Worm (Caenorhabditis elegans) whole organism, mixed stage, embryonic: ENCODE data around the gene pst-1.

Source experiments
- M03D4.4 ChIP-seq: sonication (generic microtip); optimal IDR thresholded peaks from 2 replicates; lab custom pipeline; 2017; ENCODE audit warnings: mild to moderate bottlenecking, missing genetic modification characterization, missing compliant biosample characterization
- bed-3 ChIP-seq: fragments of 200-800 bp; sonication (Bioruptor generic); optimal IDR thresholded peaks from 3 replicates; lab custom pipeline; 2018; ENCODE audit warnings: mild to moderate bottlenecking, missing genetic modification characterization, moderate library complexity, missing compliant biosample characterization
- blmp-1 ChIP-seq: fragments of 150-350 bp; optimal IDR thresholded peaks from 2 replicates; lab custom pipeline; 2014; ENCODE audit warnings: missing biosample characterization, missing genetic modification characterization
- ceh-39 ChIP-seq: fragments of 150-350 bp; optimal IDR thresholded peaks from 2 replicates; lab custom pipeline; 2014; ENCODE audit warnings: missing biosample characterization, missing genetic modification characterization
- ceh-43 ChIP-seq: fragments of 200-800 bp; sonication (Bioruptor generic); optimal IDR thresholded peaks from 2 replicates; lab custom pipeline; 2018; ENCODE audit warnings: mild to moderate bottlenecking, missing genetic modification characterization, moderate library complexity, missing compliant biosample characterization
- ceh-83 ChIP-seq: fragments of 200-800 bp; sonication (Bioruptor generic); optimal IDR thresholded peaks from 2 replicates; lab custom pipeline; 2018; ENCODE audit warnings: mild to moderate bottlenecking, missing genetic modification characterization, missing compliant biosample characterization
- ces-1 ChIP-seq: fragments of 150-350 bp; optimal IDR thresholded peaks from 2 replicates; lab custom pipeline; 2014; ENCODE audit warnings: missing biosample characterization, missing genetic modification reagents, missing genetic modification characterization
- cnd-1 ChIP-seq: fragments of 200-800 bp; sonication (Bioruptor generic); optimal IDR thresholded peaks from 2 replicates; lab custom pipeline; 2018; ENCODE audit warnings: mild to moderate bottlenecking, missing genetic modification characterization, missing compliant biosample characterization
- drap-1 ChIP-seq: fragments of 200-800 bp; sonication (Bioruptor generic); optimal IDR thresholded peaks from 3 replicates; lab custom pipeline; 2018; ENCODE audit warnings: mild to moderate bottlenecking, missing genetic modification characterization, missing compliant biosample characterization
- elt-1 ChIP-seq: sonication (generic microtip); optimal IDR thresholded peaks from 2 replicates; lab custom pipeline; 2017; ENCODE audit warnings: missing genetic modification characterization, mild to moderate bottlenecking, missing compliant biosample characterization, antibody characterized with exemption, moderate library complexity, borderline replicate concordance; ENCODE audit not compliant: insufficient read depth
- elt-3 ChIP-seq: fragments of 150-350 bp; optimal IDR thresholded peaks from 2 replicates; lab custom pipeline; 2014; ENCODE audit warnings: missing biosample characterization, missing genetic modification characterization
- flh-1 ChIP-seq: fragments of 200-800 bp; sonication (Bioruptor generic); optimal IDR thresholded peaks from 2 replicates; lab custom pipeline; 2018; ENCODE audit warnings: mild to moderate bottlenecking, missing genetic modification characterization, moderate library complexity, missing compliant biosample characterization
- ham-2 ChIP-seq: fragments of 200-800 bp; sonication (Bioruptor generic); optimal IDR thresholded peaks from 2 replicates; lab custom pipeline; 2018; ENCODE audit warnings: mild to moderate bottlenecking, missing genetic modification characterization, missing compliant biosample characterization
- hlh-1 ChIP-seq: fragments of 150-350 bp; optimal IDR thresholded peaks from 2 replicates; lab custom pipeline; 2014; ENCODE audit warnings: missing biosample characterization, missing genetic modification reagents, missing genetic modification characterization
- lin-13 ChIP-seq: fragments of 150-350 bp; optimal IDR thresholded peaks from 2 replicates; lab custom pipeline; 2014; ENCODE audit warnings: missing biosample characterization, missing genetic modification characterization
- lsy-2 ChIP-seq: fragments of 150-350 bp; optimal IDR thresholded peaks from 2 replicates; lab custom pipeline; 2014; ENCODE audit warnings: missing biosample characterization, missing genetic modification characterization
- mep-1 ChIP-seq: fragments of 150-350 bp; optimal IDR thresholded peaks from 2 replicates; lab custom pipeline; 2017; ENCODE audit warnings: missing biosample characterization, missing genetic modification reagents, missing genetic modification characterization, inconsistent platforms
- nhr-12 ChIP-seq: fragments of 150-350 bp; optimal IDR thresholded peaks from 2 replicates; lab custom pipeline; 2014; ENCODE audit warnings: missing biosample characterization, missing genetic modification characterization
- nhr-2 ChIP-seq: fragments of 150-350 bp; optimal IDR thresholded peaks from 2 replicates; lab custom pipeline; 2014; ENCODE audit warnings: missing biosample characterization, missing genetic modification characterization
- nhr-237 ChIP-seq: fragments of 150-350 bp; optimal IDR thresholded peaks from 2 replicates; lab custom pipeline; 2014; ENCODE audit warnings: missing biosample characterization, missing genetic modification characterization
- nhr-28 ChIP-seq: fragments of 150-350 bp; optimal IDR thresholded peaks from 2 replicates; lab custom pipeline; 2014; ENCODE audit warnings: missing biosample characterization, missing genetic modification characterization
- nhr-76 ChIP-seq: sonication (generic microtip); optimal IDR thresholded peaks from 2 replicates; lab custom pipeline; 2017; ENCODE audit warnings: missing biosample characterization, missing genetic modification characterization
- pha-4 ChIP-seq: fragments of 150-350 bp; optimal IDR thresholded peaks from 2 replicates; lab custom pipeline; 2018; ENCODE audit warnings: missing biosample characterization, missing genetic modification reagents, missing genetic modification characterization
- snpc-4 ChIP-seq: fragments of 150-350 bp; optimal IDR thresholded peaks from 2 replicates; lab custom pipeline; 2014; ENCODE audit warnings: missing biosample characterization, missing genetic modification characterization
- sptf-1 ChIP-seq: sonication (generic microtip); optimal IDR thresholded peaks from 2 replicates; lab custom pipeline; 2017; ENCODE audit warnings: mild to moderate bottlenecking, missing genetic modification characterization, moderate library complexity, missing compliant biosample characterization
- tbx-8 ChIP-seq: fragments of 200-800 bp; sonication (Bioruptor generic); optimal IDR thresholded peaks from 2 replicates; lab custom pipeline; 2018; ENCODE audit warnings: mild to moderate bottlenecking, missing genetic modification characterization, moderate library complexity, missing compliant biosample characterization
- unc-120 ChIP-seq: sonication (generic microtip); optimal IDR thresholded peaks from 2 replicates; lab custom pipeline; 2017; ENCODE audit warnings: missing genetic modification characterization, missing compliant biosample characterization; ENCODE audit not compliant: poor library complexity, severe bottlenecking
- unc-39 ChIP-seq: fragments of 150-350 bp; optimal IDR thresholded peaks from 2 replicates; lab custom pipeline; 2014; ENCODE audit warnings: missing biosample characterization, missing genetic modification characterization
- unc-62 ChIP-seq: fragments of 150-350 bp; optimal IDR thresholded peaks from 2 replicates; lab custom pipeline; 2014; ENCODE audit warnings: missing biosample characterization, missing genetic modification reagents, missing genetic modification characterization
- ztf-11 ChIP-seq: fragments of 150-350 bp; optimal IDR thresholded peaks from 2 replicates; lab custom pipeline; 2014; ENCODE audit warnings: missing biosample characterization, missing genetic modification characterization

Gene pst-1

ce11 chrV:5907090-5907489 lies 36.2 kb upstream of the pst-1 start, which contains the start of gene C04E6.4:
TSS of gene C04E6.4 (plus strand) at chrV:5907390.
- TF ChIP-seq nhr-76 (tag; lab: Kevin White, UChicago): no peak
- TF ChIP-seq lsy-2 (tag; lab: Kevin White, UChicago): no peak
- no peak for TF ChIP-seq bed-3 (GFP tag; lab: Kevin White, UChicago)
- TF ChIP-seq ceh-43: no peak

ce11 chrV:5912426-5912825 lies 30.8 kb upstream of the pst-1 start, which contains the start of gene C04E6.13:
TSS of gene C04E6.13 (plus strand) at chrV:5912726.
- TF ChIP-seq nhr-2 (tag; lab: Kevin White, UChicago) (no peak), ces-1 (GFP tag; lab: Kevin White, UChicago) (no peak), pha-4 (tag; lab: Kevin White, UChicago) (no peak), snpc-4 (no peak), lsy-2 (tag; lab: Kevin White, UChicago) (no peak), nhr-12 (tag; lab: Kevin White, UChicago) (no peak), nhr-237 (tag; lab: Kevin White, UChicago) (no peak), cnd-1 (no peak), flh-1 (no peak), lin-13 (tag; lab: Kevin White, UChicago) (no peak), sptf-1 (tag; lab: Kevin White, UChicago) (no peak), nhr-76 (tag; lab: Kevin White, UChicago) (no peak), unc-120 (tag; lab: Kevin White, UChicago) (no peak), ceh-39 (no peak), ham-2 (GFP tag; lab: Kevin White, UChicago) (no peak), blmp-1 (tag; lab: Kevin White, UChicago) (no peak), unc-39 (tag; lab: Kevin White, UChicago) (no peak), nhr-28 (tag; lab: Kevin White, UChicago) (no peak), drap-1 (GFP tag; lab: Kevin White, UChicago) (no peak)

- TF ChIP-seq elt-1 (tag; lab: Kevin White, UChicago): no peak
- TF ChIP-seq cnd-1: no peak
- no peak for TF ChIP-seq nhr-2 (tag; lab: Kevin White, UChicago)
- TF ChIP-seq ceh-39: no peak
- TF ChIP-seq ces-1 (GFP tag; lab: Kevin White, UChicago): no peak
Observed at ce11 chrV:5916862-5917261, 26.4 kb upstream of the pst-1 start.

ce11 chrV:5917707-5918106 lies 25.6 kb upstream of the pst-1 start, which contains the start of gene lrpr-1:
TSS of gene lrpr-1 (minus strand) at chrV:5917891.
- TF ChIP-seq lsy-2 (tag; lab: Kevin White, UChicago): no peak
- no peak for TF ChIP-seq elt-3
- TF ChIP-seq mep-1 (tag; lab: Kevin White, UChicago): peak; percentile 30
- no peak for TF ChIP-seq M03D4.4 (tag; lab: Kevin White, UChicago)
- TF ChIP-seq nhr-237 (tag; lab: Kevin White, UChicago): peak; percentile 15

- TF ChIP-seq nhr-12 (tag; lab: Kevin White, UChicago) (no peak), hlh-1 (tag; lab: Kevin White, UChicago) (no peak), blmp-1 (tag; lab: Kevin White, UChicago) (no peak), ceh-43 (no peak), elt-3 (no peak), lin-13 (tag; lab: Kevin White, UChicago) (no peak), nhr-76 (tag; lab: Kevin White, UChicago) (no peak), ceh-83 (GFP tag; lab: Kevin White, UChicago) (no peak), sptf-1 (tag; lab: Kevin White, UChicago) (no peak), ztf-11 (tag; lab: Kevin White, UChicago) (no peak), unc-62 (no peak), nhr-237 (tag; lab: Kevin White, UChicago) (no peak), ces-1 (GFP tag; lab: Kevin White, UChicago) (no peak), elt-1 (tag; lab: Kevin White, UChicago) (no peak), tbx-8 (GFP tag; lab: Kevin White, UChicago) (no peak), nhr-28 (tag; lab: Kevin White, UChicago) (no peak), lsy-2 (tag; lab: Kevin White, UChicago) (no peak)
Observed at ce11 chrV:5919887-5920286, 23.4 kb upstream of the pst-1 start, which contains the start of gene C04E6.12. TSS of gene C04E6.12 (minus strand) at chrV:5919987.
